Worm (Caenorhabditis elegans) whole organism, L2 larva: ENCODE data around the gene C50C3.12.

ENCODE experiments used
- C34F6.9 ChIP-seq: fragments of 150-350 bp; optimal IDR thresholded peaks from 2 replicates; lab custom pipeline; 2014; ENCODE audit warnings: missing biosample characterization, missing genetic modification characterization
- F13H6.1 ChIP-seq: sonication (generic microtip); optimal IDR thresholded peaks from 2 replicates; lab custom pipeline; 2016; ENCODE audit warnings: missing genetic modification characterization, missing compliant biosample characterization
- R02D3.7 ChIP-seq: fragments of 150-350 bp; optimal IDR thresholded peaks from 2 replicates; lab custom pipeline; 2014; ENCODE audit warnings: missing biosample characterization, missing genetic modification characterization
- ZK546.5 ChIP-seq: sonication (generic microtip); optimal IDR thresholded peaks from 2 replicates; lab custom pipeline; 2017; ENCODE audit warnings: missing biosample characterization, missing genetic modification characterization
- alr-1 ChIP-seq: fragments of 150-350 bp; optimal IDR thresholded peaks from 2 replicates; lab custom pipeline; 2014; ENCODE audit warnings: missing biosample characterization, missing genetic modification characterization
- aly-2 ChIP-seq: fragments of 150-350 bp; optimal IDR thresholded peaks from 2 replicates; lab custom pipeline; 2014; ENCODE audit warnings: missing biosample characterization, missing genetic modification characterization
- ama-1 ChIP-seq: fragments of 150-350 bp; optimal IDR thresholded peaks from 2 replicates; lab custom pipeline; 2018; ENCODE audit warnings: inconsistent platforms
- blmp-1 ChIP-seq: sonication (generic microtip); optimal IDR thresholded peaks from 2 replicates; lab custom pipeline; 2017; ENCODE audit warnings: missing genetic modification characterization, mild to moderate bottlenecking, missing compliant biosample characterization, antibody characterized with exemption, moderate library complexity; ENCODE audit not compliant: insufficient read depth
- ceh-16 ChIP-seq: fragments of 150-350 bp; optimal IDR thresholded peaks from 2 replicates; lab custom pipeline; 2014; ENCODE audit warnings: missing biosample characterization, missing genetic modification characterization
- ceh-82 ChIP-seq: fragments of 150-350 bp; optimal IDR thresholded peaks from 2 replicates; lab custom pipeline; 2014; ENCODE audit warnings: missing biosample characterization, missing genetic modification characterization
- crh-2 ChIP-seq: sonication (generic microtip); optimal IDR thresholded peaks from 2 replicates; lab custom pipeline; 2017; ENCODE audit warnings: missing biosample characterization, missing genetic modification characterization
- dmd-4 ChIP-seq: sonication (generic microtip); optimal IDR thresholded peaks from 2 replicates; lab custom pipeline; 2017; ENCODE audit warnings: missing biosample characterization, missing genetic modification characterization
- egl-27 ChIP-seq: sonication (generic microtip); optimal IDR thresholded peaks from 3 replicates; lab custom pipeline; 2017; ENCODE audit warnings: missing biosample characterization, missing genetic modification reagents, missing genetic modification characterization
- elt-3 ChIP-seq: sonication (generic microtip); optimal IDR thresholded peaks from 2 replicates; lab custom pipeline; 2017; ENCODE audit warnings: missing biosample characterization, missing genetic modification characterization
- fos-1 ChIP-seq: fragments of 150-350 bp; optimal IDR thresholded peaks from 2 replicates; lab custom pipeline; 2014; ENCODE audit warnings: missing biosample characterization, missing genetic modification characterization
- gmeb-1 ChIP-seq: fragments of 150-350 bp; optimal IDR thresholded peaks from 2 replicates; lab custom pipeline; 2014; ENCODE audit warnings: missing biosample characterization, missing genetic modification characterization
- lin-11 ChIP-seq: fragments of 150-350 bp; sonication (generic microtip); optimal IDR thresholded peaks from 2 replicates; lab custom pipeline; 2014; ENCODE audit warnings: missing biosample characterization, missing genetic modification characterization, inconsistent platforms, mixed read lengths
- lin-13 ChIP-seq: fragments of 150-350 bp; optimal IDR thresholded peaks from 2 replicates; lab custom pipeline; 2014; ENCODE audit warnings: missing biosample characterization, missing genetic modification reagents, missing genetic modification characterization
- lsy-2 ChIP-seq, 2 experiments: fragments of 150-350 bp in 1 of 2; sonication (generic microtip) in 1 of 2; optimal IDR thresholded peaks; 2 replicates each; lab custom pipeline; 2014 to 2017; ENCODE audit warnings: missing biosample characterization in 2 of 2, missing genetic modification characterization in 2 of 2
- mab-5 ChIP-seq: fragments of 150-350 bp; optimal IDR thresholded peaks from 2 replicates; lab custom pipeline; 2014; ENCODE audit warnings: missing biosample characterization, missing genetic modification characterization
- mbf-1 ChIP-seq: sonication (generic microtip); optimal IDR thresholded peaks from 2 replicates; lab custom pipeline; 2017; ENCODE audit warnings: missing biosample characterization, missing genetic modification characterization
- mdl-1 ChIP-seq, 2 experiments: fragments of 150-350 bp in 1 of 2; sonication (generic microtip) in 1 of 2; optimal IDR thresholded peaks; 2 replicates each; lab custom pipeline; 2017; ENCODE audit warnings: missing biosample characterization in 2 of 2, missing genetic modification characterization in 2 of 2
- nhr-10 ChIP-seq: sonication (generic microtip); optimal IDR thresholded peaks from 2 replicates; lab custom pipeline; 2017; ENCODE audit warnings: missing biosample characterization, missing genetic modification characterization
- nhr-11 ChIP-seq: fragments of 150-350 bp; optimal IDR thresholded peaks from 2 replicates; lab custom pipeline; 2014; ENCODE audit warnings: missing biosample characterization, missing genetic modification characterization
- nhr-129 ChIP-seq: fragments of 150-350 bp; optimal IDR thresholded peaks from 2 replicates; lab custom pipeline; 2014; ENCODE audit warnings: missing biosample characterization, missing genetic modification characterization
- nhr-21 ChIP-seq: fragments of 150-350 bp; optimal IDR thresholded peaks from 2 replicates; lab custom pipeline; 2014; ENCODE audit warnings: missing biosample characterization, missing genetic modification characterization
- nhr-23 ChIP-seq: fragments of 150-350 bp; optimal IDR thresholded peaks from 2 replicates; lab custom pipeline; 2014; ENCODE audit warnings: missing biosample characterization, missing genetic modification reagents, missing genetic modification characterization
- nhr-237 ChIP-seq: fragments of 150-350 bp; optimal IDR thresholded peaks from 2 replicates; lab custom pipeline; 2014; ENCODE audit warnings: missing biosample characterization, missing genetic modification characterization
- nhr-25 ChIP-seq: fragments of 150-350 bp; sonication (generic microtip); optimal IDR thresholded peaks from 3 replicates; lab custom pipeline; 2014; ENCODE audit warnings: missing biosample characterization, missing genetic modification characterization
- nhr-6 ChIP-seq: fragments of 150-350 bp; optimal IDR thresholded peaks from 2 replicates; lab custom pipeline; 2014; ENCODE audit warnings: missing biosample characterization, missing genetic modification characterization
- nhr-77 ChIP-seq: fragments of 150-350 bp; optimal IDR thresholded peaks from 2 replicates; lab custom pipeline; 2014; ENCODE audit warnings: missing biosample characterization, missing genetic modification characterization
- sem-4 ChIP-seq: fragments of 150-350 bp; optimal IDR thresholded peaks from 2 replicates; lab custom pipeline; 2014; ENCODE audit warnings: missing biosample characterization, missing genetic modification reagents, missing genetic modification characterization
- skn-1 ChIP-seq: sonication (generic microtip); optimal IDR thresholded peaks from 2 replicates; lab custom pipeline; 2017; ENCODE audit warnings: missing biosample characterization, missing genetic modification characterization
- sma-3 ChIP-seq: sonication (generic microtip); optimal IDR thresholded peaks from 2 replicates; lab custom pipeline; 2016; ENCODE audit warnings: missing genetic modification reagents, missing genetic modification characterization, missing compliant biosample characterization
- sma-9 ChIP-seq, 2 experiments: fragments of 150-350 bp in 1 of 2; sonication (generic microtip) in 1 of 2; optimal IDR thresholded peaks; 2 replicates each; lab custom pipeline; 2014 to 2016; ENCODE audit warnings: missing genetic modification characterization in 2 of 2, mild to moderate bottlenecking in 1 of 2, missing biosample characterization in 1 of 2, missing compliant biosample characterization in 1 of 2, missing genetic modification reagents in 1 of 2, moderate library complexity in 1 of 2
- snpc-4 ChIP-seq: fragments of 150-350 bp; optimal IDR thresholded peaks from 2 replicates; lab custom pipeline; 2014; ENCODE audit warnings: missing biosample characterization, missing genetic modification characterization
- unc-39 ChIP-seq: fragments of 150-350 bp; optimal IDR thresholded peaks from 2 replicates; lab custom pipeline; 2014; ENCODE audit warnings: missing biosample characterization, missing genetic modification characterization
- unc-55 ChIP-seq: fragments of 150-350 bp; sonication (generic microtip); optimal IDR thresholded peaks from 3 replicates; lab custom pipeline; 2014; ENCODE audit warnings: missing biosample characterization, missing genetic modification reagents, missing genetic modification characterization
- zag-1 ChIP-seq: fragments of 150-350 bp; optimal IDR thresholded peaks from 2 replicates; lab custom pipeline; 2014; ENCODE audit warnings: missing biosample characterization, missing genetic modification characterization
- ztf-1 ChIP-seq: fragments of 200-800 bp; sonication (Bioruptor generic); conservative IDR thresholded peaks from 2 replicates; pipeline ENCODE4 v1.3.6; 2022; ENCODE audit warnings: missing genetic modification characterization, missing compliant biosample characterization
- ztf-4 ChIP-seq: fragments of 150-350 bp; optimal IDR thresholded peaks from 2 replicates; lab custom pipeline; 2014; ENCODE audit warnings: missing biosample characterization, missing genetic modification characterization

Gene C50C3.12

DNA sequence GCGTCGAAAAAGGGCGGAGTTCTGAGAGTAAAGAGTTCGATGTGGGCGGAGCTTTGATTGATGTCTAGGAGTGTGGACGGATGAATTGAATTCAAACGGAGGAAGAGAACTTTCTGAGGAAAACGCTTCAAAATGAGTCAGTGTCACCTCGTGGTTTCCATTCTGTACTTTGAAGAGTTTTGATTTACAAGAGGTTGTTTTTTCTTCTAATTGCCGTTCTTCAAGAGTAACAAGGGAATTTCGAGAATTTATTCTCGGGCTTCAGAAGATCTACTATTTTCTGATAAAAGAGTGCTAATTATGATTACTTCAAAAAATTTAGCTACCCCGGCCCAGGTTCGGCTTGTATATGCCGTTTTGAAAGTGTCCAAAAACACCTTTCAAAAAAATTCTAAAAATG is at the start of gene C50C3.12:
TSS of gene C50C3.12 (plus strand) at position 301 of the 400 bp plus-strand sequence.
- TF ChIP-seq C34F6.9 (tag; lab: Kevin White, UChicago) (no peak), blmp-1 (tag; lab: Kevin White, UChicago) (no peak), dmd-4 (no peak), nhr-25 (no peak), skn-1 (no peak)

DNA sequence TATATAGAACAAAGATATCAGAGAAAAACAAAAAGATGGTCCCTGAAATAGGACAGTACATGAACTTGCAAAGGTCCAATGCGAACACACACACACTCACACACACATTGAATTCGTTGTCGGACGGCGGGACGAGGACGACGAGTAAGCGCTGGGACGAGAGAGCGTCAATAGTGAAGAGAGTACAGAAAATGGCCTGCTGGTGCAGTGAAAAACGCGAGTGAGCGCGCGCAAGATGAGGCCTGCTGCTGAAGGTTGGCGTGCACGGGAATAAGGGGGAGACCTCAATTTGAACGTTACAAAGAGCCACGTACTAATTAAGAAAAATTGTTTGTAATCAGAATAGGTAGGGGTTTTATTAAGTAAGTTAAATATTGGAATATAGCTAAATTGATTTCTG is 49.4 kb upstream of the C50C3.12 start:
- TF ChIP-seq aly-2 (tag; lab: Kevin White, UChicago) = no peak
- TF ChIP-seq blmp-1 (tag; lab: Kevin White, UChicago) = no peak
- peak; percentile 11 to 22 for TF ChIP-seq lsy-2 (tag; optimal IDR thresholded peaks at IDR 0.05; lab: Kevin White, UChicago)
- no peak for TF ChIP-seq ztf-4
- TF ChIP-seq lin-11 = no peak
- TF ChIP-seq egl-27 (tag; lab: Kevin White, UChicago) = no peak
- no peak for TF ChIP-seq R02D3.7
- TF ChIP-seq lin-13 (GFP tag; lab: Kevin White, UChicago) = no peak
- no peak for TF ChIP-seq mab-5 (tag; lab: Kevin White, UChicago)
- TF ChIP-seq snpc-4 = no peak
- no peak for TF ChIP-seq nhr-25
- no peak for TF ChIP-seq dmd-4
- no peak for TF ChIP-seq gmeb-1 (tag; lab: Kevin White, UChicago)
- no peak for TF ChIP-seq ceh-82 (tag; lab: Kevin White, UChicago)
- TF ChIP-seq sma-3 (GFP tag; lab: Kevin White, UChicago) = no peak
- no peak for TF ChIP-seq sma-9 (GFP tag; optimal IDR thresholded peaks at IDR 0.05; lab: Kevin White, UChicago)
- TF ChIP-seq sma-9 (tag; optimal IDR thresholded peaks at IDR 0.05; lab: Kevin White, UChicago) = no peak
- no peak for TF ChIP-seq alr-1 (tag; lab: Kevin White, UChicago)
- TF ChIP-seq unc-55 (GFP tag; lab: Kevin White, UChicago) = peak; percentile 37
- TF ChIP-seq F13H6.1 (tag; lab: Kevin White, UChicago) = peak; percentile 6
- TF ChIP-seq nhr-10 = no peak
- TF ChIP-seq nhr-11 = no peak
- peak; percentile 51 for TF ChIP-seq nhr-129
- no peak for TF ChIP-seq nhr-77 (tag; lab: Kevin White, UChicago)
- TF ChIP-seq ceh-16 (tag; lab: Kevin White, UChicago) = no peak

- TF ChIP-seq nhr-25 = peak; percentile 7
- no peak for TF ChIP-seq nhr-10
- TF ChIP-seq blmp-1 (tag; lab: Kevin White, UChicago) = no peak
- TF ChIP-seq mab-5 (tag; lab: Kevin White, UChicago) = no peak
- no peak for TF ChIP-seq sma-9 (GFP tag; optimal IDR thresholded peaks at IDR 0.05; lab: Kevin White, UChicago)
- TF ChIP-seq sma-9 (tag; optimal IDR thresholded peaks at IDR 0.05; lab: Kevin White, UChicago) = no peak
- no peak for TF ChIP-seq ceh-16 (tag; lab: Kevin White, UChicago)
Observed at ce11 chrIII:8129195-8129594, 47.2 kb upstream of the C50C3.12 start.

- peak; percentile 61 for TF ChIP-seq ztf-4
- no peak for TF ChIP-seq nhr-6 (tag; lab: Kevin White, UChicago)
- TF ChIP-seq ama-1 = peak; percentile 45
- TF ChIP-seq blmp-1 (tag; lab: Kevin White, UChicago) = peak; percentile 32
- peak; percentile 3 for TF ChIP-seq R02D3.7
- TF ChIP-seq mdl-1 (tag; optimal IDR thresholded peaks at IDR 0.05; lab: Kevin White, UChicago) = peak; percentile 31 to 39
- no peak for TF ChIP-seq zag-1 (tag; lab: Kevin White, UChicago)
- TF ChIP-seq nhr-237 (tag; lab: Kevin White, UChicago) = no peak
- peak; percentile 76 for TF ChIP-seq nhr-21 (tag; lab: Kevin White, UChicago)
- TF ChIP-seq sma-9 (GFP tag; optimal IDR thresholded peaks at IDR 0.05; lab: Kevin White, UChicago) = peak; percentile 88
- TF ChIP-seq sma-9 (tag; optimal IDR thresholded peaks at IDR 0.05; lab: Kevin White, UChicago) = no peak
- no peak for TF ChIP-seq mbf-1
- peak; percentile 80 for TF ChIP-seq sem-4 (tag; lab: Kevin White, UChicago)
- TF ChIP-seq ztf-1 (GFP tag; lab: Robert Waterston, UW) = no peak
- TF ChIP-seq unc-39 (tag; lab: Kevin White, UChicago) = no peak
- TF ChIP-seq snpc-4 = peak; percentile 49
- no peak for TF ChIP-seq nhr-11
- TF ChIP-seq elt-3 (tag; lab: Kevin White, UChicago) = no peak
- peak; percentile 61 for TF ChIP-seq fos-1 (tag; lab: Kevin White, UChicago)
- TF ChIP-seq mab-5 (tag; lab: Kevin White, UChicago) = peak; percentile 28
- peak; percentile 19 for TF ChIP-seq ceh-16 (tag; lab: Kevin White, UChicago)
- TF ChIP-seq nhr-129 = peak; percentile 86
- peak; percentile 96 to 99 for TF ChIP-seq lsy-2 (tag; optimal IDR thresholded peaks at IDR 0.05; lab: Kevin White, UChicago)
- peak; percentile 85 for TF ChIP-seq nhr-25
- TF ChIP-seq ZK546.5 (tag; lab: Kevin White, UChicago) = peak; percentile 63
- peak; percentile 89 for TF ChIP-seq C34F6.9 (tag; lab: Kevin White, UChicago)
- peak; percentile 76 for TF ChIP-seq sma-3 (GFP tag; lab: Kevin White, UChicago)
- TF ChIP-seq nhr-23 (tag; lab: Kevin White, UChicago) = no peak
- peak; percentile 49 for TF ChIP-seq ceh-82 (tag; lab: Kevin White, UChicago)
- TF ChIP-seq nhr-10 = no peak
- TF ChIP-seq lin-11 = peak; percentile 60
- TF ChIP-seq crh-2 (tag; lab: Kevin White, UChicago) = peak; percentile 88
- TF ChIP-seq gmeb-1 (tag; lab: Kevin White, UChicago) = peak; percentile 82
- peak; percentile 98 for TF ChIP-seq unc-55 (GFP tag; lab: Kevin White, UChicago)
- peak; percentile 71 for TF ChIP-seq F13H6.1 (tag; lab: Kevin White, UChicago)
- peak; percentile 80 for TF ChIP-seq lin-13 (GFP tag; lab: Kevin White, UChicago)
Observed at ce11 chrIII:8130177-8130902, 46.0 kb upstream of the C50C3.12 start, which contains the start of the genes rpl-21 and C14B9.10. rpl-21 (minus strand) TSS chrIII:8130227. C14B9.10 (plus strand) TSS chrIII:8130852.
